Fruit fly (Drosophila melanogaster) whole organism, prepupa: ENCODE results near the gene ATPsynC.

ENCODE experiments used
- CG10631 ChIP-seq: fragments of 200-800 bp; sonication (Bioruptor generic); optimal IDR thresholded peaks from 2 replicates; lab custom pipeline; 2016; ENCODE audit warnings: missing biosample characterization, missing genetic modification characterization
- CG11294 ChIP-seq: fragments of 200-800 bp; sonication (Bioruptor generic); IDR thresholded peaks from 2 replicates; pipeline ENCODE4 v1.3.6; 2022; ENCODE audit warnings: missing biosample characterization, missing genetic modification characterization
- CG11762 ChIP-seq: fragments of 200-800 bp; sonication (Bioruptor generic); optimal IDR thresholded peaks from 3 replicates; lab custom pipeline; 2016; ENCODE audit warnings: missing biosample characterization, missing genetic modification characterization; ENCODE audit not compliant: insufficient read depth
- CG15336 ChIP-seq: fragments of 200-800 bp; sonication (Bioruptor generic); IDR thresholded peaks from 2 replicates; pipeline ENCODE4 v1.3.6; 2022; ENCODE audit warnings: missing biosample characterization, missing genetic modification characterization
- CG1621 ChIP-seq: fragments of 200-800 bp; sonication (Bioruptor generic); optimal IDR thresholded peaks from 3 replicates; lab custom pipeline; 2018; ENCODE audit warnings: missing biosample characterization, mild to moderate bottlenecking, missing genetic modification characterization
- CG16779 ChIP-seq: fragments of 200-800 bp; sonication (Bioruptor generic); optimal IDR thresholded peaks from 3 replicates; lab custom pipeline; 2017; ENCODE audit warnings: missing biosample characterization, mild to moderate bottlenecking, missing genetic modification characterization
- CG3032 ChIP-seq: fragments of 200-800 bp; optimal IDR thresholded peaks from 2 replicates; lab custom pipeline; 2019; ENCODE audit warnings: missing biosample characterization, mild to moderate bottlenecking, missing genetic modification characterization, moderate library complexity
- CG31627 ChIP-seq: fragments of 200-800 bp; sonication (Bioruptor generic); optimal IDR thresholded peaks from 3 replicates; lab custom pipeline; 2016; ENCODE audit warnings: missing biosample characterization, missing genetic modification characterization
- CG6276 ChIP-seq: fragments of 200-800 bp; sonication (Bioruptor generic); optimal IDR thresholded peaks from 2 replicates; lab custom pipeline; 2017; ENCODE audit warnings: missing biosample characterization, mild to moderate bottlenecking, missing genetic modification characterization
- CG6808 ChIP-seq: fragments of 200-800 bp; sonication (Bioruptor generic); optimal IDR thresholded peaks from 3 replicates; lab custom pipeline; 2017; ENCODE audit warnings: missing biosample characterization, missing genetic modification characterization, mild to moderate bottlenecking, moderate library complexity, missing genetic modification reagents
- CG6854 ChIP-seq: fragments of 200-800 bp; sonication (Bioruptor generic); optimal IDR thresholded peaks from 2 replicates; lab custom pipeline; 2017; ENCODE audit warnings: missing biosample characterization, mild to moderate bottlenecking, missing genetic modification characterization
- CG7368 ChIP-seq: fragments of 200-800 bp; sonication (Bioruptor generic); optimal IDR thresholded peaks from 3 replicates; lab custom pipeline; 2016; ENCODE audit warnings: missing biosample characterization, missing genetic modification characterization
- CG8632 ChIP-seq: fragments of 200-800 bp; sonication (Bioruptor generic); optimal IDR thresholded peaks from 3 replicates; lab custom pipeline; 2016; ENCODE audit warnings: missing biosample characterization, missing genetic modification characterization
- CG9139 ChIP-seq: fragments of 200-800 bp; sonication (Bioruptor generic); optimal IDR thresholded peaks from 3 replicates; lab custom pipeline; 2017; ENCODE audit warnings: missing biosample characterization, mild to moderate bottlenecking, missing genetic modification characterization
- Eip75B ChIP-seq: fragments of 200-800 bp; sonication (Bioruptor generic); optimal IDR thresholded peaks from 3 replicates; lab custom pipeline; 2016; ENCODE audit warnings: missing biosample characterization, missing genetic modification characterization
- Eip78C ChIP-seq: fragments of 200-800 bp; sonication (Bioruptor generic); peaks from one replicate; lab custom pipeline; 2016; ENCODE audit warnings: missing biosample characterization, missing genetic modification characterization
- Ets96B ChIP-seq: fragments of 200-800 bp; optimal IDR thresholded peaks from 2 replicates; lab custom pipeline; 2019; ENCODE audit warnings: missing biosample characterization, mild to moderate bottlenecking, missing genetic modification characterization, moderate library complexity
- Hr39 ChIP-seq: fragments of 200-800 bp; sonication (Bioruptor generic); optimal IDR thresholded peaks from 2 replicates; lab custom pipeline; 2016; ENCODE audit warnings: missing biosample characterization, missing genetic modification characterization
- Hr4 ChIP-seq: fragments of 200-800 bp; sonication (Bioruptor generic); optimal IDR thresholded peaks from 3 replicates; lab custom pipeline; 2016; ENCODE audit warnings: missing biosample characterization, missing genetic modification characterization
- Lpt ChIP-seq: fragments of 200-800 bp; sonication (Bioruptor generic); optimal IDR thresholded peaks from 3 replicates; lab custom pipeline; 2016; ENCODE audit warnings: missing biosample characterization, missing genetic modification characterization
- Met ChIP-seq: fragments of 200-800 bp; sonication (Bioruptor generic); optimal IDR thresholded peaks from 3 replicates; lab custom pipeline; 2016; ENCODE audit warnings: missing biosample characterization, missing genetic modification characterization
- Smox ChIP-seq: fragments of 200-800 bp; sonication (Bioruptor generic); optimal IDR thresholded peaks from 3 replicates; lab custom pipeline; 2016; ENCODE audit warnings: missing biosample characterization, missing genetic modification characterization
- Sox102F ChIP-seq: fragments of 200-800 bp; sonication (Bioruptor generic); optimal IDR thresholded peaks from 2 replicates; lab custom pipeline; 2016; ENCODE audit warnings: missing biosample characterization, mild to moderate bottlenecking, missing genetic modification characterization
- Sox14 ChIP-seq: fragments of 200-800 bp; sonication (Bioruptor generic); optimal IDR thresholded peaks from 3 replicates; lab custom pipeline; 2016; ENCODE audit warnings: missing biosample characterization, missing genetic modification characterization
- achi ChIP-seq: fragments of 200-800 bp; sonication (Bioruptor generic); optimal IDR thresholded peaks from 3 replicates; lab custom pipeline; 2016; ENCODE audit warnings: missing biosample characterization, missing genetic modification characterization
- cyc ChIP-seq: fragments of 200-800 bp; sonication (Bioruptor generic); optimal IDR thresholded peaks from 3 replicates; lab custom pipeline; 2016; ENCODE audit warnings: missing biosample characterization, missing genetic modification characterization
- dac ChIP-seq: fragments of 200-800 bp; sonication (Bioruptor generic); optimal IDR thresholded peaks from 2 replicates; lab custom pipeline; 2017; ENCODE audit warnings: missing biosample characterization, mild to moderate bottlenecking, missing genetic modification characterization
- dsx ChIP-seq: fragments of 200-800 bp; optimal IDR thresholded peaks from 3 replicates; lab custom pipeline; 2019; ENCODE audit warnings: missing biosample characterization, mild to moderate bottlenecking, missing genetic modification characterization, moderate library complexity; ENCODE audit not compliant: poor library complexity, severe bottlenecking
- esn ChIP-seq: fragments of 200-800 bp; sonication (Bioruptor generic); optimal IDR thresholded peaks from 2 replicates; lab custom pipeline; 2016; ENCODE audit warnings: missing biosample characterization, mild to moderate bottlenecking, missing genetic modification characterization, moderate library complexity
- fd59A ChIP-seq: fragments of 200-800 bp; sonication (Bioruptor generic); optimal IDR thresholded peaks from 2 replicates; lab custom pipeline; 2017; ENCODE audit warnings: missing biosample characterization, mild to moderate bottlenecking, missing genetic modification characterization, missing genetic modification reagents
- fd85E ChIP-seq: fragments of 200-800 bp; sonication (Bioruptor generic); optimal IDR thresholded peaks from 3 replicates; lab custom pipeline; 2016; ENCODE audit warnings: missing biosample characterization, missing genetic modification characterization
- lz ChIP-seq: fragments of 200-800 bp; sonication (Bioruptor generic); optimal IDR thresholded peaks from 3 replicates; lab custom pipeline; 2016; ENCODE audit warnings: missing biosample characterization, missing genetic modification characterization
- topi ChIP-seq: fragments of 200-800 bp; sonication (Bioruptor generic); optimal IDR thresholded peaks from 3 replicates; lab custom pipeline; 2016; ENCODE audit warnings: missing biosample characterization, missing genetic modification characterization

ATPsynC gene

dm6 chr3R:31215830-31216229 lies 3.6 kb downstream of the ATPsynC start, which contains the start of gene CG15561:
CG15561 (minus strand) TSS chr3R:31215942.
- TF ChIP-seq CG9139 (GFP tag; lab: Kevin White, UChicago) = no peak
- no peak for TF ChIP-seq Sox14 (GFP tag; lab: Kevin White, UChicago)
- TF ChIP-seq CG6808 (GFP tag; lab: Kevin White, UChicago) = no peak
- TF ChIP-seq CG10631 = no peak
- TF ChIP-seq CG3032 (tag; lab: Kevin White, UChicago) = no peak
- TF ChIP-seq esn (GFP tag; lab: Kevin White, UChicago) = no peak
- no peak for TF ChIP-seq CG8632 (GFP tag; lab: Kevin White, UChicago)
- TF ChIP-seq Smox (GFP tag; lab: Kevin White, UChicago) = no peak
- TF ChIP-seq Met = no peak
- no peak for TF ChIP-seq CG15336 (GFP tag; lab: Robert Waterston, UW)
- TF ChIP-seq cyc (GFP tag; lab: Kevin White, UChicago) = no peak
- TF ChIP-seq lz (GFP tag; lab: Kevin White, UChicago) = peak; percentile 45
- peak; percentile 39 for TF ChIP-seq CG6854 (GFP tag; lab: Kevin White, UChicago)

dm6 chr3R:31213227-31213626 lies 6.2 kb downstream of the ATPsynC start, which contains the start of the genes Zwilch and CG1542:
Zwilch (minus strand) TSS chr3R:31213376.
CG1542 (plus strand) TSS chr3R:31213458.
- TF ChIP-seq Eip78C (no peak), CG1621 (tag; lab: Kevin White, UChicago) (no peak), Met (no peak), Sox14 (GFP tag; lab: Kevin White, UChicago) (no peak), CG11762 (GFP tag; lab: Kevin White, UChicago) (no peak), esn (GFP tag; lab: Kevin White, UChicago) (no peak), CG31627 (no peak), Hr4 (GFP tag; lab: Kevin White, UChicago) (no peak), CG16779 (no peak), Lpt (GFP tag; lab: Kevin White, UChicago) (no peak), Hr39 (GFP tag; lab: Kevin White, UChicago) (no peak), CG7368 (no peak), Sox102F (GFP tag; lab: Kevin White, UChicago) (no peak), fd59A (GFP tag; lab: Kevin White, UChicago) (no peak), Eip75B (GFP tag; lab: Kevin White, UChicago) (no peak), CG6276 (GFP tag; lab: Kevin White, UChicago) (no peak), lz (GFP tag; lab: Kevin White, UChicago) (no peak), topi (GFP tag; lab: Kevin White, UChicago) (no peak), fd85E (GFP tag; lab: Kevin White, UChicago) (no peak)

dm6 chr3R:31210630-31211029 lies 8.8 kb downstream of the ATPsynC start, which contains the start of gene chp:
chp (minus strand) TSS chr3R:31210730.
- TF ChIP-seq Eip78C (no peak), Ets96B (tag; lab: Kevin White, UChicago) (no peak), lz (GFP tag; lab: Kevin White, UChicago) (no peak), CG1621 (tag; lab: Kevin White, UChicago) (no peak), dac (GFP tag; lab: Kevin White, UChicago) (no peak), CG11294 (GFP tag; lab: Robert Waterston, UW) (no peak), CG15336 (GFP tag; lab: Robert Waterston, UW) (no peak), CG3032 (tag; lab: Kevin White, UChicago) (no peak), dsx (GFP tag; lab: Kevin White, UChicago) (no peak), achi (GFP tag; lab: Kevin White, UChicago) (no peak), Smox (GFP tag; lab: Kevin White, UChicago) (no peak), Met (no peak), CG10631 (no peak), CG11762 (GFP tag; lab: Kevin White, UChicago) (no peak)
